Fruit fly (Drosophila melanogaster) whole organism, embryonic: Measurements from ENCODE around the gene P5CDh2.
A peak's percentile ranks its signal among the peaks of the same experiment; 100 is the strongest.

ENCODE experiments used
- Asciz ChIP-seq: fragments of 200-800 bp; sonication (Bioruptor generic); optimal IDR thresholded peaks from 2 replicates; lab custom pipeline; 2017; ENCODE audit warnings: missing biosample characterization, mild to moderate bottlenecking, missing genetic modification characterization, missing genetic modification reagents
- B-H2 ChIP-seq: fragments of 200-800 bp; sonication (Bioruptor generic); optimal IDR thresholded peaks from 2 replicates; lab custom pipeline; 2018; ENCODE audit warnings: missing biosample characterization, mild to moderate bottlenecking, missing genetic modification characterization
- Bgb ChIP-seq: fragments of 200-800 bp; sonication (Bioruptor generic); IDR thresholded peaks from 2 replicates; pipeline ENCODE4 v1.3.6; 2022; ENCODE audit warnings: missing biosample characterization, missing genetic modification characterization; ENCODE audit not compliant: partially characterized antibody
- CG10321 ChIP-seq: fragments of 200-800 bp; sonication (Bioruptor generic); IDR thresholded peaks from 2 replicates; pipeline ENCODE4 v1.3.6; 2022; ENCODE audit warnings: missing biosample characterization, missing genetic modification characterization
- CG11504 ChIP-seq: fragments of 200-800 bp; sonication (Bioruptor generic); optimal IDR thresholded peaks from 3 replicates; lab custom pipeline; 2019; ENCODE audit warnings: missing biosample characterization, mild to moderate bottlenecking, missing genetic modification characterization, moderate library complexity
- CG12769 ChIP-seq: fragments of 200-800 bp; sonication (Bioruptor generic); optimal IDR thresholded peaks from 2 replicates; lab custom pipeline; 2019; ENCODE audit warnings: missing biosample characterization, mild to moderate bottlenecking, missing genetic modification characterization, moderate library complexity
- CG1603 ChIP-seq: fragments of 200-800 bp; sonication (Bioruptor generic); optimal IDR thresholded peaks from 2 replicates; lab custom pipeline; 2019; ENCODE audit warnings: missing biosample characterization, mild to moderate bottlenecking, missing genetic modification characterization, moderate library complexity
- CG18262 ChIP-seq: fragments of 200-800 bp; optimal IDR thresholded peaks from 3 replicates; lab custom pipeline; 2019; ENCODE audit warnings: missing biosample characterization, mild to moderate bottlenecking, missing genetic modification characterization, moderate library complexity
- CG1832 ChIP-seq: fragments of 200-800 bp; sonication (Bioruptor generic); optimal IDR thresholded peaks from 2 replicates; lab custom pipeline; 2017; ENCODE audit warnings: missing biosample characterization, mild to moderate bottlenecking, missing genetic modification characterization, inconsistent platforms
- CG2120 ChIP-seq: fragments of 200-800 bp; sonication (Bioruptor generic); optimal IDR thresholded peaks from 3 replicates; lab custom pipeline; 2016; ENCODE audit warnings: missing biosample characterization, missing genetic modification characterization
- CG2875 ChIP-seq: fragments of 200-800 bp; sonication (Bioruptor generic); optimal IDR thresholded peaks from 2 replicates; lab custom pipeline; 2017; ENCODE audit warnings: missing biosample characterization, mild to moderate bottlenecking, missing genetic modification characterization, missing genetic modification reagents
- CG31224 ChIP-seq: fragments of 200-800 bp; sonication (Bioruptor generic); IDR thresholded peaks from 2 replicates; pipeline ENCODE4 v1.3.6; 2022; ENCODE audit warnings: missing biosample characterization, missing genetic modification characterization
- CG6175 ChIP-seq: fragments of 200-800 bp; sonication (Bioruptor generic); IDR thresholded peaks from 3 replicates; pipeline ENCODE4 v1.3.6; 2022; ENCODE audit warnings: missing biosample characterization, missing genetic modification characterization
- CG8290 ChIP-seq, 3 experiments: fragments of 200-800 bp; sonication (Bioruptor generic); optimal IDR thresholded peaks; 2 replicates each; lab custom pipeline; 2016 to 2019; ENCODE audit warnings: missing biosample characterization in 3 of 3, missing genetic modification characterization in 3 of 3, mild to moderate bottlenecking in 2 of 3, moderate library complexity in 1 of 3
- Doc2 ChIP-seq: fragments of 200-800 bp; sonication (Bioruptor generic); IDR thresholded peaks from 2 replicates; pipeline ENCODE4 v1.3.6; 2022; ENCODE audit warnings: missing biosample characterization, missing genetic modification characterization
- Med ChIP-seq: fragments of 200-800 bp; sonication (Bioruptor generic); peaks from one replicate; lab custom pipeline; 2016; ENCODE audit warnings: missing biosample characterization, missing genetic modification characterization, mild to moderate bottlenecking, inconsistent platforms, moderate library complexity
- Neu2 ChIP-seq: fragments of 200-800 bp; sonication (Bioruptor generic); optimal IDR thresholded peaks from 3 replicates; lab custom pipeline; 2016; ENCODE audit warnings: missing biosample characterization, missing genetic modification characterization, borderline replicate concordance
- Rfx ChIP-seq: fragments of 200-800 bp; sonication (Bioruptor generic); IDR thresholded peaks from 2 replicates; pipeline ENCODE4 v1.3.6; 2022; ENCODE audit warnings: missing biosample characterization, missing genetic modification characterization
- Rx ChIP-seq: fragments of 200-800 bp; sonication (Bioruptor generic); IDR thresholded peaks from 2 replicates; pipeline ENCODE4 v1.3.6; 2022; ENCODE audit warnings: missing biosample characterization, missing genetic modification characterization
- Sox102F ChIP-seq: fragments of 200-800 bp; sonication (Bioruptor generic); optimal IDR thresholded peaks from 2 replicates; lab custom pipeline; 2018; ENCODE audit warnings: missing biosample characterization, mild to moderate bottlenecking, missing genetic modification characterization, moderate library complexity
- aop ChIP-seq: fragments of 200-800 bp; sonication (Bioruptor generic); IDR thresholded peaks from 2 replicates; pipeline ENCODE4 v1.3.6; 2022; ENCODE audit warnings: missing biosample characterization, missing genetic modification characterization
- ato ChIP-seq: fragments of 200-800 bp; sonication (Bioruptor generic); IDR thresholded peaks from 2 replicates; pipeline ENCODE4 v1.3.6; 2022; ENCODE audit warnings: missing biosample characterization, missing genetic modification characterization; ENCODE audit not compliant: partially characterized antibody
- cg ChIP-seq: fragments of 200-800 bp; sonication (Bioruptor generic); optimal IDR thresholded peaks from 3 replicates; lab custom pipeline; 2019; ENCODE audit warnings: missing biosample characterization, mild to moderate bottlenecking, missing genetic modification characterization, moderate library complexity
- chinmo ChIP-seq: fragments of 200-800 bp; sonication (Bioruptor generic); IDR thresholded peaks from 4 replicates; pipeline ENCODE4 v1.3.6; 2022; ENCODE audit warnings: missing biosample characterization, missing genetic modification characterization; ENCODE audit not compliant: partially characterized antibody
- chm ChIP-seq: fragments of 200-800 bp; sonication (Bioruptor generic); IDR thresholded peaks from 2 replicates; pipeline ENCODE4 v1.3.6; 2022; ENCODE audit warnings: missing biosample characterization, missing genetic modification characterization
- ci ChIP-seq: fragments of 200-800 bp; sonication (Bioruptor generic); IDR thresholded peaks from 3 replicates; pipeline ENCODE4 v1.3.6; 2022; ENCODE audit warnings: missing biosample characterization, missing genetic modification characterization
- crol ChIP-seq: fragments of 200-800 bp; sonication (Bioruptor generic); IDR thresholded peaks from 2 replicates; pipeline ENCODE4 v1.3.6; 2022; ENCODE audit warnings: missing biosample characterization, missing genetic modification characterization
- dmrt99B ChIP-seq: fragments of 200-800 bp; sonication (Bioruptor generic); optimal IDR thresholded peaks from 2 replicates; lab custom pipeline; 2018; ENCODE audit warnings: missing biosample characterization, mild to moderate bottlenecking, missing genetic modification characterization, moderate library complexity
- esg ChIP-seq: fragments of 200-800 bp; sonication (Bioruptor generic); conservative IDR thresholded peaks from 2 replicates; pipeline ENCODE4 v1.3.6; 2022; ENCODE audit warnings: missing biosample characterization, missing genetic modification characterization
- eyg ChIP-seq: fragments of 200-800 bp; sonication (Bioruptor generic); optimal IDR thresholded peaks from 3 replicates; lab custom pipeline; 2016; ENCODE audit warnings: missing biosample characterization, missing genetic modification characterization
- gem ChIP-seq: fragments of 200-800 bp; sonication (Bioruptor generic); optimal IDR thresholded peaks from 2 replicates; lab custom pipeline; 2019; ENCODE audit warnings: missing biosample characterization, mild to moderate bottlenecking, missing genetic modification characterization, moderate library complexity
- grau ChIP-seq: fragments of 200-800 bp; optimal IDR thresholded peaks from 3 replicates; lab custom pipeline; 2019; ENCODE audit warnings: missing biosample characterization, mild to moderate bottlenecking, missing genetic modification characterization, moderate library complexity
- hth ChIP-seq: fragments of >200 bp; optimal IDR thresholded peaks from 2 replicates; lab custom pipeline; 2017; ENCODE audit warnings: inconsistent platforms
- kay ChIP-seq: fragments of 200-800 bp; sonication (Bioruptor generic); optimal IDR thresholded peaks from 2 replicates; lab custom pipeline; 2016; ENCODE audit warnings: missing biosample characterization, missing genetic modification characterization
- lola ChIP-seq, 3 experiments: fragments of >200 bp in 2 of 3; fragments of 200-800 bp in 1 of 3; sonication (Bioruptor generic) in 1 of 3; optimal IDR thresholded peaks; 2 replicates each; lab custom pipeline; 2017 to 2019; ENCODE audit warnings: missing biosample characterization in 3 of 3, missing genetic modification characterization in 3 of 3, mild to moderate bottlenecking in 1 of 3, moderate library complexity in 1 of 3
- nau ChIP-seq: fragments of 200-800 bp; sonication (Bioruptor generic); optimal IDR thresholded peaks from 3 replicates; lab custom pipeline; 2017; ENCODE audit warnings: missing biosample characterization, mild to moderate bottlenecking, missing genetic modification characterization, missing genetic modification reagents
- otp ChIP-seq: fragments of 200-800 bp; sonication (Bioruptor generic); IDR thresholded peaks from 3 replicates; pipeline ENCODE4, ENCODE4 v1.3.6; 2022; ENCODE audit warnings: missing biosample characterization, missing genetic modification characterization
- pros ChIP-seq: fragments of 200-800 bp; sonication (Bioruptor generic); optimal IDR thresholded peaks from 3 replicates; lab custom pipeline; 2019; ENCODE audit warnings: missing biosample characterization, mild to moderate bottlenecking, missing genetic modification characterization, moderate library complexity
- rib ChIP-seq: fragments of 200-800 bp; sonication (Bioruptor generic); IDR thresholded peaks from 2 replicates; pipeline ENCODE4 v1.3.6; 2022; ENCODE audit warnings: missing biosample characterization, missing genetic modification characterization
- row ChIP-seq: fragments of 200-800 bp; sonication (Bioruptor generic); IDR thresholded peaks from 3 replicates; pipeline ENCODE4 v1.3.6; 2022; ENCODE audit warnings: missing biosample characterization, missing genetic modification characterization
- sd ChIP-seq: fragments of 200-800 bp; sonication (Bioruptor generic); optimal IDR thresholded peaks from 3 replicates; lab custom pipeline; 2018; ENCODE audit warnings: missing biosample characterization, mild to moderate bottlenecking, missing genetic modification characterization, moderate library complexity
- slbo ChIP-seq: fragments of 200-800 bp; sonication (Bioruptor generic); IDR thresholded peaks from 2 replicates; pipeline ENCODE4 v1.3.6; 2022; ENCODE audit warnings: missing biosample characterization, missing genetic modification characterization
- so ChIP-seq: fragments of 200-800 bp; sonication (Bioruptor generic); IDR thresholded peaks from 3 replicates; pipeline ENCODE4 v1.3.6; 2022; ENCODE audit warnings: missing biosample characterization, missing genetic modification characterization
- sr ChIP-seq: fragments of 200-800 bp; sonication (Bioruptor generic); IDR thresholded peaks from 3 replicates; pipeline ENCODE4 v1.3.6; 2022; ENCODE audit warnings: missing biosample characterization, missing genetic modification characterization
- stc ChIP-seq: fragments of 200-800 bp; sonication (Bioruptor generic); IDR thresholded peaks from 2 replicates; pipeline ENCODE4 v1.3.6; 2022; ENCODE audit warnings: missing biosample characterization, missing genetic modification characterization
- sug ChIP-seq: fragments of 200-800 bp; optimal IDR thresholded peaks from 2 replicates; lab custom pipeline; 2019; ENCODE audit warnings: missing biosample characterization, mild to moderate bottlenecking, missing genetic modification characterization, moderate library complexity
- ttk ChIP-seq: fragments of 200-800 bp; sonication (Bioruptor generic); IDR thresholded peaks from 2 replicates; pipeline ENCODE4 v2.1.2; 2022; ENCODE audit warnings: missing biosample characterization, missing genetic modification characterization
- wek ChIP-seq: fragments of 200-800 bp; sonication (Bioruptor generic); optimal IDR thresholded peaks from 3 replicates; lab custom pipeline; 2018; ENCODE audit warnings: missing biosample characterization, mild to moderate bottlenecking, missing genetic modification characterization, moderate library complexity
- z ChIP-seq: fragments of 200-800 bp; sonication (Bioruptor generic); IDR thresholded peaks from 3 replicates; pipeline ENCODE4 v1.3.6; 2022; ENCODE audit warnings: missing biosample characterization, missing genetic modification characterization

The P5CDh2 gene

dm6 chr3R:21836201-21836504, 41.6 kb upstream of the P5CDh2 start (continued):
- TF ChIP-seq CG11504 (tag; lab: Kevin White, UChicago) = peak; percentile 14
- TF ChIP-seq aop (GFP tag; lab: Robert Waterston, UW) = no peak
- no peak for TF ChIP-seq Doc2 (GFP tag; lab: Robert Waterston, UW)
- TF ChIP-seq stc (GFP tag; lab: Robert Waterston, UW) = no peak
- no peak for TF ChIP-seq Asciz
- peak; percentile 1 for TF ChIP-seq CG18262 (tag; lab: Kevin White, UChicago)
- TF ChIP-seq Sox102F (GFP tag; lab: Kevin White, UChicago) = peak; percentile 16
- peak; percentile 28 for TF ChIP-seq gem (tag; lab: Kevin White, UChicago)
- no peak for TF ChIP-seq eyg (GFP tag; lab: Kevin White, UChicago)
- peak; percentile 20 for TF ChIP-seq dmrt99B (tag; lab: Kevin White, UChicago)
- no peak for TF ChIP-seq crol (GFP tag; lab: Robert Waterston, UW)
- peak; percentile 15 for TF ChIP-seq CG2120 (GFP tag; lab: Kevin White, UChicago)
- peak; percentile 29; the same call in 1 of the 2 replicates for TF ChIP-seq Rfx (GFP tag; lab: Robert Waterston, UW)
- no peak for TF ChIP-seq B-H2 (GFP tag; lab: Kevin White, UChicago)
- TF ChIP-seq so (GFP tag; lab: Robert Waterston, UW) = no peak
- no peak for TF ChIP-seq nau (GFP tag; lab: Kevin White, UChicago)
- TF ChIP-seq, all 482 proteins: peak for 20

- TF ChIP-seq lola (GFP tag; optimal IDR thresholded peaks at IDR 0.05; lab: Kevin White, UChicago) = no peak
- no peak for TF ChIP-seq CG8290 (GFP tag; optimal IDR thresholded peaks at IDR 0.05; lab: Kevin White, UChicago)
- TF ChIP-seq CG8290 (tag; optimal IDR thresholded peaks at IDR 0.05; lab: Kevin White, UChicago) = peak in 1 of 2 experiments; percentile 65
- peak; percentile 15; the same call in 1 of the 2 replicates for TF ChIP-seq slbo (GFP tag; lab: Robert Waterston, UW)
- TF ChIP-seq chm (GFP tag; lab: Robert Waterston, UW) = no peak
- TF ChIP-seq ato = no peak
- TF ChIP-seq CG12769 = peak; percentile 63
- TF ChIP-seq sug = peak; percentile 10
- TF ChIP-seq sd = peak; percentile 94
- peak; percentile 31 for TF ChIP-seq pros
- TF ChIP-seq grau = no peak
- TF ChIP-seq Neu2 = no peak
- TF ChIP-seq z (GFP tag; lab: Robert Waterston, UW) = no peak
- peak; percentile 32; the same call in 1 of the 3 replicates for TF ChIP-seq sr (GFP tag; lab: Robert Waterston, UW)
- TF ChIP-seq row = peak; percentile 22; the same call in 1 of the 3 replicates
- no peak for TF ChIP-seq CG31224 (GFP tag; lab: Robert Waterston, UW)
- peak; percentile 45 for TF ChIP-seq Med (GFP tag; lab: Kevin White, UChicago)
- TF ChIP-seq otp (GFP tag; lab: Robert Waterston, UW) = 0 out of 3 replicates have a peak, but pooled peaks have one; percentile 43
- 0 out of 4 replicates have a peak, but pooled peaks have one; percentile 54 for TF ChIP-seq chinmo (GFP tag; lab: Robert Waterston, UW)
- TF ChIP-seq CG10321 (GFP tag; lab: Robert Waterston, UW) = peak; percentile 54; the same call in 1 of the 2 replicates
- TF ChIP-seq ttk (GFP tag; lab: Robert Waterston, UW) = peak; percentile 39; the same call in 1 of the 2 replicates
- TF ChIP-seq CG2875 (GFP tag; lab: Kevin White, UChicago) = no peak
- TF ChIP-seq kay (GFP tag; lab: Kevin White, UChicago) = peak; percentile 69
- TF ChIP-seq ci (GFP tag; lab: Robert Waterston, UW) = peak; percentile 34; the same call in 1 of the 3 replicates
- peak; percentile 47 for TF ChIP-seq cg (GFP tag; lab: Kevin White, UChicago)
- peak; percentile 34 for TF ChIP-seq CG1832 (GFP tag; lab: Kevin White, UChicago)
- peak; percentile 8 for TF ChIP-seq wek
- TF ChIP-seq Bgb (GFP tag; lab: Robert Waterston, UW) = 0 out of 2 replicates have a peak, but pooled peaks have one; percentile 20
- peak; percentile 94 for TF ChIP-seq crol (GFP tag; lab: Robert Waterston, UW)
- peak; percentile 36; the same call in 1 of the 3 replicates for TF ChIP-seq CG6175
- TF ChIP-seq esg (GFP tag; lab: Robert Waterston, UW) = no peak
- peak; percentile 64; the same call in 1 of the 2 replicates for TF ChIP-seq rib (GFP tag; lab: Robert Waterston, UW)
- TF ChIP-seq CG1603 = peak; percentile 17
- no peak for TF ChIP-seq hth (lab: Kevin White, UChicago)
- TF ChIP-seq Rx (GFP tag; lab: Robert Waterston, UW) = peak; percentile 15; the same call in 1 of the 2 replicates
These were observed 41.1 kb upstream of the P5CDh2 start for dm6 chr3R:21836614-21837013.
